In the genomic region with DNA sequence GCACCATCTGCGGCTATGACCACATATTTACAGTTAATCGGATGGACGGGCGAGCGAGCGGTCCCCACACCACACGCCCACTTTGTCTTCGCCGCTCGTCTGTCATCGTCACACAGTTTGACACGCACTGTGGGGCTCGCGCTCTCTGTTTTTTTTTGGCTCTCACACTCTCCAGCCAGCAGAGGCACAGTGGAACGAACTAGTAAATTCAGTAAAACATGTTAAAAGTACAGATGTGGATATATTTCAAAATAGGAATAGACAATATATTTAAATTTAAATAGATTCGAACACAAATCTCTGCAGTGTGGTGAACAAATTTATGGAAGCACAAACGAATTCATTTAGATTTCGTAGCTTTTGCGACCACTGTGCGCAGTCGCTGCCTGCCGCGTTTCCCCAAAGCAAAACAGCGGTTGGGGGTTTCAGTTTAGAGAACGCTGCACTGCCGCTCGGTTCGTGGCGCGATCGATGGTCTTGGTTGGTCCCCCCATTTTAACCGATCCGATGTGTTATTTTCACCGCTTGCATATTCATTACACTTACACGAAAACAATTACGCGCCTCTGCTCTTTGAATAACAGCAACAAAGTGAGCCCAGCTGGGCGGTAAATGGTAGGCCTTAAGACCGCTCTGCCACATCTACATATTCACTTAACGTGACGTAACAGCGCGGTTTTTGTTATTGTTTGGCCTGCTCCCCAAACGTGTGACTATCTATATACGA, we compare ENCODE assay signal across 1 fruit fly cellular context.
TF ChIP-seq lines count a peak whose summit lies in the region.

No protein-coding gene starts in this region.

TF ChIP-seq in whole organism, embryonic, 481 proteins besides CTCF, POLR2A, EP300 and RAD21 (continued from another document):
- TF ChIP-seq nerfin-1 (tag; optimal IDR thresholded peaks at IDR 0.05; lab: Kevin White, UChicago) (peak; percentile 96), MBD-R2 (GFP tag; IDR thresholded peaks at IDR 0.05; lab: Robert Waterston, UW) (peak; percentile 99), psq (GFP tag; optimal IDR thresholded peaks at IDR 0.05; lab: Kevin White, UChicago) (peak; percentile 94), Side (GFP tag; optimal IDR thresholded peaks at IDR 0.05; lab: Kevin White, UChicago) (peak; percentile 96), CG15269 (tag; optimal IDR thresholded peaks at IDR 0.05; lab: Kevin White, UChicago) (peak; percentile 99), CG8290 (GFP tag; optimal IDR thresholded peaks at IDR 0.05; lab: Kevin White, UChicago) (peak; percentile 98), CG8290 (tag; optimal IDR thresholded peaks at IDR 0.05; lab: Kevin White, UChicago) (peak; percentile 87 to 99), pzg (GFP tag; optimal IDR thresholded peaks at IDR 0.05; lab: Kevin White, UChicago) (peak; percentile 33), CG7357 (GFP tag; IDR thresholded peaks at IDR 0.05; lab: Robert Waterston, UW) (peak; percentile 94), crol (GFP tag; IDR thresholded peaks at IDR 0.05; lab: Robert Waterston, UW) (peak; percentile 79), Meics (GFP tag; optimal IDR thresholded peaks at IDR 0.05; lab: Kevin White, UChicago) (peak; percentile 99), hth (optimal IDR thresholded peaks at IDR 0.05; lab: Kevin White, UChicago) (no peak), lab (GFP tag; optimal IDR thresholded peaks at IDR 0.05; lab: Kevin White, UChicago) (peak; percentile 100), Ptx1 (GFP tag; IDR thresholded peaks at IDR 0.05; lab: Robert Waterston, UW) (peak; percentile 99), Lhr (GFP tag; optimal IDR thresholded peaks at IDR 0.05; lab: Kevin White, UChicago) (peak; percentile 95), Nf-YC (tag; optimal IDR thresholded peaks at IDR 0.05; lab: Kevin White, UChicago) (peak; percentile 89), schlank (tag; optimal IDR thresholded peaks at IDR 0.05; lab: Kevin White, UChicago) (peak; percentile 98), CG7271 (tag; optimal IDR thresholded peaks at IDR 0.05; lab: Kevin White, UChicago) (peak; percentile 84), CG3163 (GFP tag; optimal IDR thresholded peaks at IDR 0.05; lab: Kevin White, UChicago) (peak; percentile 78), Adf1 (GFP tag; IDR thresholded peaks at IDR 0.05; lab: Robert Waterston, UW) (peak; percentile 98), CG2889 (GFP tag; IDR thresholded peaks at IDR 0.05; lab: Robert Waterston, UW) (peak; percentile 98), CG16779 (GFP tag; IDR thresholded peaks at IDR 0.05; lab: Robert Waterston, UW) (peak; percentile 97), disco-r (GFP tag; optimal IDR thresholded peaks at IDR 0.05; lab: Kevin White, UChicago) (peak; percentile 95)
